Worm (Caenorhabditis elegans) whole organism, mixed stage, embryonic: ENCODE results near the gene nex-2.

ENCODE experiments used
- M03D4.4 ChIP-seq: sonication (generic microtip); optimal IDR thresholded peaks from 2 replicates; lab custom pipeline; 2017; ENCODE audit warnings: mild to moderate bottlenecking, missing genetic modification characterization, missing compliant biosample characterization
- bed-3 ChIP-seq: fragments of 200-800 bp; sonication (Bioruptor generic); optimal IDR thresholded peaks from 3 replicates; lab custom pipeline; 2018; ENCODE audit warnings: mild to moderate bottlenecking, missing genetic modification characterization, moderate library complexity, missing compliant biosample characterization
- ceh-39 ChIP-seq: fragments of 150-350 bp; optimal IDR thresholded peaks from 2 replicates; lab custom pipeline; 2014; ENCODE audit warnings: missing biosample characterization, missing genetic modification characterization
- ceh-43 ChIP-seq: fragments of 200-800 bp; sonication (Bioruptor generic); optimal IDR thresholded peaks from 2 replicates; lab custom pipeline; 2018; ENCODE audit warnings: mild to moderate bottlenecking, missing genetic modification characterization, moderate library complexity, missing compliant biosample characterization
- ces-1 ChIP-seq: fragments of 150-350 bp; optimal IDR thresholded peaks from 2 replicates; lab custom pipeline; 2014; ENCODE audit warnings: missing biosample characterization, missing genetic modification reagents, missing genetic modification characterization
- cnd-1 ChIP-seq: fragments of 200-800 bp; sonication (Bioruptor generic); optimal IDR thresholded peaks from 2 replicates; lab custom pipeline; 2018; ENCODE audit warnings: mild to moderate bottlenecking, missing genetic modification characterization, missing compliant biosample characterization
- drap-1 ChIP-seq: fragments of 200-800 bp; sonication (Bioruptor generic); optimal IDR thresholded peaks from 3 replicates; lab custom pipeline; 2018; ENCODE audit warnings: mild to moderate bottlenecking, missing genetic modification characterization, missing compliant biosample characterization
- elt-1 ChIP-seq: sonication (generic microtip); optimal IDR thresholded peaks from 2 replicates; lab custom pipeline; 2017; ENCODE audit warnings: missing genetic modification characterization, mild to moderate bottlenecking, missing compliant biosample characterization, antibody characterized with exemption, moderate library complexity, borderline replicate concordance; ENCODE audit not compliant: insufficient read depth
- elt-3 ChIP-seq: fragments of 150-350 bp; optimal IDR thresholded peaks from 2 replicates; lab custom pipeline; 2014; ENCODE audit warnings: missing biosample characterization, missing genetic modification characterization
- flh-1 ChIP-seq: fragments of 200-800 bp; sonication (Bioruptor generic); optimal IDR thresholded peaks from 2 replicates; lab custom pipeline; 2018; ENCODE audit warnings: mild to moderate bottlenecking, missing genetic modification characterization, moderate library complexity, missing compliant biosample characterization
- ham-2 ChIP-seq: fragments of 200-800 bp; sonication (Bioruptor generic); optimal IDR thresholded peaks from 2 replicates; lab custom pipeline; 2018; ENCODE audit warnings: mild to moderate bottlenecking, missing genetic modification characterization, missing compliant biosample characterization
- hlh-1 ChIP-seq: fragments of 150-350 bp; optimal IDR thresholded peaks from 2 replicates; lab custom pipeline; 2014; ENCODE audit warnings: missing biosample characterization, missing genetic modification reagents, missing genetic modification characterization
- lin-32 ChIP-seq: fragments of 200-800 bp; sonication (Bioruptor generic); optimal IDR thresholded peaks from 2 replicates; lab custom pipeline; 2018; ENCODE audit warnings: mild to moderate bottlenecking, missing genetic modification characterization, missing compliant biosample characterization
- lsy-2 ChIP-seq: fragments of 150-350 bp; optimal IDR thresholded peaks from 2 replicates; lab custom pipeline; 2014; ENCODE audit warnings: missing biosample characterization, missing genetic modification characterization
- mab-5 ChIP-seq: fragments of 150-350 bp; optimal IDR thresholded peaks from 2 replicates; lab custom pipeline; 2014; ENCODE audit warnings: missing biosample characterization, missing genetic modification characterization
- mls-2 ChIP-seq: sonication (generic microtip); optimal IDR thresholded peaks from 2 replicates; lab custom pipeline; 2016; ENCODE audit warnings: mild to moderate bottlenecking, missing genetic modification characterization, moderate library complexity, missing compliant biosample characterization
- nhr-12 ChIP-seq: fragments of 150-350 bp; optimal IDR thresholded peaks from 2 replicates; lab custom pipeline; 2014; ENCODE audit warnings: missing biosample characterization, missing genetic modification characterization
- nhr-2 ChIP-seq: fragments of 150-350 bp; optimal IDR thresholded peaks from 2 replicates; lab custom pipeline; 2014; ENCODE audit warnings: missing biosample characterization, missing genetic modification characterization
- nhr-28 ChIP-seq: fragments of 150-350 bp; optimal IDR thresholded peaks from 2 replicates; lab custom pipeline; 2014; ENCODE audit warnings: missing biosample characterization, missing genetic modification characterization
- nhr-76 ChIP-seq: sonication (generic microtip); optimal IDR thresholded peaks from 2 replicates; lab custom pipeline; 2017; ENCODE audit warnings: missing biosample characterization, missing genetic modification characterization
- pha-4 ChIP-seq: fragments of 150-350 bp; optimal IDR thresholded peaks from 2 replicates; lab custom pipeline; 2018; ENCODE audit warnings: missing biosample characterization, missing genetic modification reagents, missing genetic modification characterization
- sem-2 ChIP-seq: fragments of 200-800 bp; sonication (Bioruptor generic); optimal IDR thresholded peaks from 2 replicates; lab custom pipeline; 2018; ENCODE audit warnings: mild to moderate bottlenecking, missing genetic modification characterization, missing compliant biosample characterization
- snpc-4 ChIP-seq: fragments of 150-350 bp; optimal IDR thresholded peaks from 2 replicates; lab custom pipeline; 2014; ENCODE audit warnings: missing biosample characterization, missing genetic modification characterization
- sptf-1 ChIP-seq: sonication (generic microtip); optimal IDR thresholded peaks from 2 replicates; lab custom pipeline; 2017; ENCODE audit warnings: mild to moderate bottlenecking, missing genetic modification characterization, moderate library complexity, missing compliant biosample characterization
- tbx-8 ChIP-seq: fragments of 200-800 bp; sonication (Bioruptor generic); optimal IDR thresholded peaks from 2 replicates; lab custom pipeline; 2018; ENCODE audit warnings: mild to moderate bottlenecking, missing genetic modification characterization, moderate library complexity, missing compliant biosample characterization
- unc-120 ChIP-seq: sonication (generic microtip); optimal IDR thresholded peaks from 2 replicates; lab custom pipeline; 2017; ENCODE audit warnings: missing genetic modification characterization, missing compliant biosample characterization; ENCODE audit not compliant: poor library complexity, severe bottlenecking
- unc-39 ChIP-seq: fragments of 150-350 bp; optimal IDR thresholded peaks from 2 replicates; lab custom pipeline; 2014; ENCODE audit warnings: missing biosample characterization, missing genetic modification characterization
- unc-62 ChIP-seq: fragments of 150-350 bp; optimal IDR thresholded peaks from 2 replicates; lab custom pipeline; 2014; ENCODE audit warnings: missing biosample characterization, missing genetic modification reagents, missing genetic modification characterization
- zip-8 ChIP-seq: fragments of 150-350 bp; optimal IDR thresholded peaks from 2 replicates; lab custom pipeline; 2014; ENCODE audit warnings: missing biosample characterization, missing genetic modification characterization
- ztf-11 ChIP-seq: fragments of 150-350 bp; optimal IDR thresholded peaks from 2 replicates; lab custom pipeline; 2014; ENCODE audit warnings: missing biosample characterization, missing genetic modification characterization

Gene nex-2

DNA sequence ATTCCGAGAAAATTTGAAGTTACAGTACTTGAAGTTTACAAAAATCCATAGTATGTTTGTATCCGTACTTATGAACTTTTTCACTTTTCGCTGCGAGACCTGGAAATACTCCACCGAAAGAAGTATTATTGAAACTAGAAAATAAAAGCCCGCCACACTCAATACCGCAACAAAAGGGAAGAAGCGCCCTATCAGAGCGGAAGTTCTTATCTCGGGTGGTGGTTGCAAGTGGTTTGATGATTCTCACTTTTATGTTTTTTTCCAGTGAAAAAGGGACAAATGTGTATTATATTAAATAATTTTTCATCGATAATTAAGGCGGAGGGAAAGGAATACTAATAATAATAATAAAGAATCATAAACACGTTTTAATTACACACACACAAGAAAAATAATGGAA lies 16.0 kb downstream of the nex-2 start:
- TF ChIP-seq lsy-2 (tag; lab: Kevin White, UChicago): no peak
- no peak for TF ChIP-seq unc-120 (tag; lab: Kevin White, UChicago)
- TF ChIP-seq cnd-1 (tag; lab: Kevin White, UChicago): no peak
- TF ChIP-seq mls-2 (tag; lab: Kevin White, UChicago): no peak
- no peak for TF ChIP-seq elt-3
- TF ChIP-seq hlh-1 (tag; lab: Kevin White, UChicago): no peak
- TF ChIP-seq snpc-4 (tag; lab: Kevin White, UChicago): no peak
- TF ChIP-seq, all 35 proteins: peak for 0

DNA sequence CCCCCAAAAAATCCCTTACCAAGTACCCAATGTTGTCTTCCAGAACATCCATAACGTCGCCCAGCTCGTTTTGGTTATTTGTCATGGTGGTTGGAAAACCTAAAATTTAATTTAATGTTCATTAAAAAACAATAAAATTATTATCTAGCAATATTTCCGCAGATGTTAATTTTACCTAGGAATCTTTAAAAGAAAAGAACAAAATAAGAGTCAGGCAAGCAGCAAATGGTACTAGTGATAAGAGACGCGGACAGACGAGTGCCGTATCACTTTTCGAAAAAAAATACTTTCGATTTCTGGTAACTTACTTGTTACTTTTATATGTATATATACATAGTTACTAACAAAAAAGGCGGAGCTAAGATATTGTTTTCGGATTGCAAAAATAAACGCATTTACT lies 19.2 kb downstream of the nex-2 start, which contains the start of gene T07A5.7:
TSS of gene T07A5.7 (minus strand) at position 101 of the 400 bp plus-strand sequence.
- no peak for TF ChIP-seq unc-62 (GFP tag; lab: Kevin White, UChicago)
- no peak for TF ChIP-seq ceh-39 (tag; lab: Kevin White, UChicago)

DNA sequence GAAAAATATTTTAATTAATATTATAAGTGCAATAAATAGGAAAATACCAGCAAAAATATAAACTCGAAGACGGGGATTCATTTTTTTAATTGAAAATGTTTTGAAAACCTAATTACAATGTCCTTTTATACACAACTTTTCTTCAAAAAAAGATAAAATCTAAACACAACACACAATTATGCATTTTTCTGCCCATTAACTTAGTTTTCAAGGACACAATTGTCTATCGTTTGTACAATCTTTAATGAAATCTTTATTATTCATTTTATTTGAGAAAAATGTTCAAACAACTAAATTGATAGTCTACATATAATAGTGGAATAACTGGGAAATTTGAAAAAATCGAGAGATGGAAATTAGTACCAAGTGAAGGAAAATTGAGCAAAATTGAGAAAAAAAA lies 24.2 kb downstream of the nex-2 start, which contains the start of gene T07A5.1:
TSS of gene T07A5.1 (minus strand) at position 149 of the 400 bp plus-strand sequence.
- TF ChIP-seq ces-1 (GFP tag; lab: Kevin White, UChicago) (no peak), drap-1 (GFP tag; lab: Kevin White, UChicago) (no peak), sem-2 (GFP tag; lab: Kevin White, UChicago) (no peak), mls-2 (tag; lab: Kevin White, UChicago) (no peak), elt-3 (no peak)

DNA sequence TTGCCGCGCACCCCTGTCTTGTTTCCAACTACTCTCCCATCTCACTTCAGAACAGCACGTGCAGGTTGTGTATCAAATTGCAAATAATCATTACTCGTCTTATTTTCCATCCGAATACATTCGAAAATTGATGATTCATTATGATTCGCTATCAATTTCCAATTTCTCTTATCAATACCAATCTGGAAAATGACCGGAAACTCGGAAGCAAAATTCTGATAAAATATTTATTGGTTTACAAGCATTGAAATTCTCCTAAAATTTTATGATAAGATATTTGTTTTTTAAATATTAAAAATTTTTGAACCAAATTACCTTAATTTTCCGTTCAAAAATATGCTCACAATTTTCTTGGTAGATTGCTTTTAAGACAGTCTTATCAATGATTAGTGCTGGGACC lies 24.9 kb downstream of the nex-2 start:
- TF ChIP-seq unc-62 (GFP tag; lab: Kevin White, UChicago): no peak
- no peak for TF ChIP-seq pha-4 (tag; lab: Kevin White, UChicago)
- TF ChIP-seq zip-8 (tag; lab: Kevin White, UChicago): no peak
- TF ChIP-seq sem-2 (GFP tag; lab: Kevin White, UChicago): no peak
- no peak for TF ChIP-seq nhr-76
- TF ChIP-seq mab-5 (tag; lab: Kevin White, UChicago): no peak
- TF ChIP-seq flh-1: no peak
- no peak for TF ChIP-seq ham-2 (GFP tag; lab: Kevin White, UChicago)
- TF ChIP-seq unc-120 (tag; lab: Kevin White, UChicago): no peak

DNA sequence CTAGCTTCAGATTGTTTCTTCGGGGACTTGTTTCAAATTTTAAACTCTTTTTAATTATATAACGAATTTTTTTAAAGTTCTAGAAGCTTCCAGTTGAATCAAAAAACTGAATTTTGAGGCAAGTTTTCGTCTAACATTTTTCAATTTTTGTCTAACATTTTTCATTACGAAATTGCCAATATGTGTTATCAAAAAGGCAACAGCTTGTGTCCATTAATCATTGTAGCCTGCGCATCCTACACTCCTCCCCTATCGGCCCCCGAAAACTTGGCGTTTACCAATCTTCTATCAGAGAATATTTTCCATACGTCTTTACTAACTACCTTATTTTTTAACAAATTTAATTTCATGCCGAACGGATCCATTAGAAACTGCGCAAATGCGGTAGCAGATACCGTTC lies 30.1 kb downstream of the nex-2 start, which contains the start of gene vglu-3:
TSS of gene vglu-3 (plus strand) at position 301 of the 400 bp plus-strand sequence.
- TF ChIP-seq hlh-1 (tag; lab: Kevin White, UChicago) (no peak), elt-1 (no peak), elt-3 (no peak), ceh-43 (GFP tag; lab: Kevin White, UChicago) (no peak), nhr-2 (tag; lab: Kevin White, UChicago) (no peak)

DNA sequence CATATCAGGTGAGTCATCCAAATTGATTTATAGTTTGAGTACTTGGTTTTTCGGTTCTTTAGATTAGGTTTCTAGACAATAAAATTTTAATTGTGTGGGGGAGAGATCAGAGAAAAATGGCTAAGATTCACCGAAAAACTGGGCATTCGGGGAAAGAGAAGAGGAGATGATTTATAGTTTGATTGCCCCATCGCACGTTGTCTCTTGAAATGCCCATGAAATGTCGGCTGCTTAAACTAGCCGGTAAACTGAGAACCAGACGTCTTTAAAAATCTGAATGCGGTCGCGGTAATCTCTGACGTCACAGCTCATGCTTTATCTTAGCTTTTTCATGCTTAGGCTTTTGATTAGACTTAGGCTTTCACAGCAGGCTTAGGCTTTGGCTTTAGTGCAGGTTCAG lies 33.3 kb downstream of the nex-2 start:
- no peak for TF ChIP-seq unc-39 (tag; lab: Kevin White, UChicago)
- TF ChIP-seq ceh-43 (GFP tag; lab: Kevin White, UChicago): no peak
- TF ChIP-seq lin-32 (GFP tag; lab: Kevin White, UChicago): no peak
- TF ChIP-seq elt-3: no peak
- TF ChIP-seq mls-2 (tag; lab: Kevin White, UChicago): no peak
- TF ChIP-seq ztf-11 (tag; lab: Kevin White, UChicago): no peak
- no peak for TF ChIP-seq sptf-1 (tag; lab: Kevin White, UChicago)
- TF ChIP-seq bed-3 (GFP tag; lab: Kevin White, UChicago): no peak
- TF ChIP-seq, all 35 proteins: peak for 0

DNA sequence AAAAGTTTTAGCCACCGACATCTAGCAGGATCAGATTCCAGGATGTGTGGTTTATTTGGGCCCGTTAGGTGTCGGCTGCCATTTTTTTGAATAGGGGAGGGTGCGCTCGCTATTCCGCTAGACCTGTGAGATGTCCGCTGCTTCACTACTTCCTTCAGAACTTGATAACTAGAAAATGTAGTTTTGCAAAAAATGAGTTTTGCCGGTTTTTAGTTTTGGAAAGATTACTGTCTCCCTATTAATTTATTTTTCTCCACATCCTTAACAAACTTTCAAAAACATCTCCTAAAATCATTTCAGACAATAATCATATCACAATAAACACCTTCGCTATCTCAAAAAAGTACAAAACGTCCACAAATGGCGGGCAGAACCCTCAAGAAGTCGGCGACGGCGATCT lies 35.4 kb downstream of the nex-2 start, which contains the start of gene vglu-2:
TSS of gene vglu-2 (plus strand) at position 301 of the 400 bp plus-strand sequence.
- TF ChIP-seq elt-3: no peak
- no peak for TF ChIP-seq tbx-8 (GFP tag; lab: Kevin White, UChicago)
- TF ChIP-seq M03D4.4 (tag; lab: Kevin White, UChicago): no peak
- no peak for TF ChIP-seq mls-2 (tag; lab: Kevin White, UChicago)
- TF ChIP-seq nhr-28 (tag; lab: Kevin White, UChicago): no peak
- no peak for TF ChIP-seq nhr-76
- no peak for TF ChIP-seq zip-8 (tag; lab: Kevin White, UChicago)
- TF ChIP-seq nhr-12 (tag; lab: Kevin White, UChicago): no peak
- TF ChIP-seq ceh-39 (tag; lab: Kevin White, UChicago): no peak
